Fruit fly (Drosophila melanogaster) whole organism, embryonic: ENCODE measurements around the gene Eato.

ENCODE experiments used
- Bteb2 ChIP-seq: fragments of 200-800 bp; sonication (Bioruptor generic); optimal IDR thresholded peaks from 2 replicates; lab custom pipeline; 2016; ENCODE audit warnings: missing biosample characterization, missing genetic modification characterization
- CG10321 ChIP-seq: fragments of 200-800 bp; sonication (Bioruptor generic); IDR thresholded peaks from 2 replicates; pipeline ENCODE4 v1.3.6; 2022; ENCODE audit warnings: missing biosample characterization, missing genetic modification characterization
- CG10462 ChIP-seq: fragments of 200-800 bp; sonication (Bioruptor generic); optimal IDR thresholded peaks from 2 replicates; lab custom pipeline; 2016; ENCODE audit warnings: missing biosample characterization, missing genetic modification characterization
- CG10979 ChIP-seq: fragments of 200-800 bp; sonication (Bioruptor generic); optimal IDR thresholded peaks from 2 replicates; lab custom pipeline; 2018; ENCODE audit warnings: missing biosample characterization, mild to moderate bottlenecking, missing genetic modification characterization, moderate library complexity
- CG12236 ChIP-seq: fragments of 200-800 bp; sonication (Bioruptor generic); optimal IDR thresholded peaks from 2 replicates; lab custom pipeline; 2016; ENCODE audit warnings: missing biosample characterization, missing genetic modification characterization
- CG12391 ChIP-seq: fragments of 200-800 bp; sonication (Bioruptor generic); optimal IDR thresholded peaks from 3 replicates; lab custom pipeline; 2018; ENCODE audit warnings: missing biosample characterization, mild to moderate bottlenecking, missing genetic modification characterization, moderate library complexity
- CG13424 ChIP-seq: fragments of 200-800 bp; sonication (Bioruptor generic); optimal IDR thresholded peaks from 2 replicates; lab custom pipeline; 2019; ENCODE audit warnings: missing biosample characterization, mild to moderate bottlenecking, missing genetic modification characterization, moderate library complexity
- CG15479 ChIP-seq: fragments of 200-800 bp; sonication (Bioruptor generic); optimal IDR thresholded peaks from 3 replicates; lab custom pipeline; 2019; ENCODE audit warnings: missing biosample characterization, mild to moderate bottlenecking, missing genetic modification characterization, moderate library complexity
- CG17385 ChIP-seq: fragments of 200-800 bp; sonication (Bioruptor generic); optimal IDR thresholded peaks from 3 replicates; lab custom pipeline; 2018; ENCODE audit warnings: missing biosample characterization, mild to moderate bottlenecking, missing genetic modification characterization
- CG3065 ChIP-seq: fragments of 200-800 bp; sonication (Bioruptor generic); optimal IDR thresholded peaks from 2 replicates; lab custom pipeline; 2016; ENCODE audit warnings: missing biosample characterization, missing genetic modification characterization
- CG32767 ChIP-seq: fragments of 200-800 bp; sonication (Bioruptor generic); IDR thresholded peaks from 2 replicates; pipeline ENCODE4 v1.3.6; 2022; ENCODE audit warnings: missing biosample characterization, missing genetic modification characterization
- CG32772 ChIP-seq: fragments of 200-800 bp; sonication (Bioruptor generic); IDR thresholded peaks from 2 replicates; pipeline ENCODE4 v1.3.6; 2022; ENCODE audit warnings: missing biosample characterization, missing genetic modification characterization
- CG33557 ChIP-seq: fragments of 200-800 bp; sonication (Bioruptor generic); optimal IDR thresholded peaks from 2 replicates; lab custom pipeline; 2019; ENCODE audit warnings: missing biosample characterization, mild to moderate bottlenecking, missing genetic modification characterization, moderate library complexity
- CG42726 ChIP-seq: fragments of 200-800 bp; sonication (Bioruptor generic); IDR thresholded peaks from 2 replicates; pipeline ENCODE4 v1.3.6; 2022; ENCODE audit warnings: missing biosample characterization, missing genetic modification characterization; ENCODE audit not compliant: partially characterized antibody
- CG5245 ChIP-seq: fragments of 200-800 bp; sonication (Bioruptor generic); optimal IDR thresholded peaks from 3 replicates; lab custom pipeline; 2016; ENCODE audit warnings: missing biosample characterization, missing genetic modification characterization
- CG5953 ChIP-seq: fragments of 200-800 bp; sonication (Bioruptor generic); IDR thresholded peaks from 2 replicates; pipeline ENCODE4 v1.3.6; 2022; ENCODE audit warnings: missing biosample characterization, missing genetic modification characterization
- CG7839 ChIP-seq: fragments of 200-800 bp; sonication (Bioruptor generic); optimal IDR thresholded peaks from 3 replicates; lab custom pipeline; 2018; ENCODE audit warnings: missing biosample characterization, mild to moderate bottlenecking, missing genetic modification characterization, moderate library complexity
- CG7963 ChIP-seq: fragments of 200-800 bp; sonication (Bioruptor generic); IDR thresholded peaks from 3 replicates; pipeline ENCODE4 v1.3.6; 2022; ENCODE audit warnings: missing biosample characterization, missing genetic modification characterization; ENCODE audit not compliant: partially characterized antibody
- CG8089 ChIP-seq: fragments of 200-800 bp; sonication (Bioruptor generic); optimal IDR thresholded peaks from 3 replicates; lab custom pipeline; 2016; ENCODE audit warnings: missing biosample characterization, missing genetic modification characterization
- CG8478 ChIP-seq: fragments of >200 bp; optimal IDR thresholded peaks from 2 replicates; lab custom pipeline; 2018
- CTCF ChIP-seq: fragments of 200-800 bp; sonication (Bioruptor generic); optimal IDR thresholded peaks from 2 replicates; lab custom pipeline; 2017; ENCODE audit warnings: missing biosample characterization, mild to moderate bottlenecking, missing genetic modification characterization, moderate library complexity
- D19B ChIP-seq: fragments of 200-800 bp; sonication (Bioruptor generic); optimal IDR thresholded peaks from 2 replicates; lab custom pipeline; 2017; ENCODE audit warnings: missing biosample characterization, mild to moderate bottlenecking, missing genetic modification characterization
- Dp ChIP-seq: fragments of 200-800 bp; sonication (Bioruptor generic); optimal IDR thresholded peaks from 2 replicates; lab custom pipeline; 2018; ENCODE audit warnings: missing biosample characterization, mild to moderate bottlenecking, missing genetic modification characterization, moderate library complexity
- Dref ChIP-seq: fragments of 200-800 bp; sonication (Bioruptor generic); IDR thresholded peaks from 2 replicates; pipeline ENCODE4 v1.3.6; 2022; ENCODE audit warnings: missing biosample characterization, missing genetic modification characterization
- HLH3B ChIP-seq: fragments of 200-800 bp; sonication (Bioruptor generic); IDR thresholded peaks from 2 replicates; pipeline ENCODE4 v1.3.6; 2022; ENCODE audit warnings: missing biosample characterization, missing genetic modification characterization
- HmgZ ChIP-seq: fragments of 200-800 bp; sonication (Bioruptor generic); optimal IDR thresholded peaks from 2 replicates; lab custom pipeline; 2018; ENCODE audit warnings: missing biosample characterization, mild to moderate bottlenecking, missing genetic modification characterization
- Hr3 ChIP-seq: fragments of 200-800 bp; sonication (Bioruptor generic); optimal IDR thresholded peaks from 3 replicates; lab custom pipeline; 2016; ENCODE audit warnings: missing biosample characterization, missing genetic modification characterization
- MBD-R2 ChIP-seq: fragments of 200-800 bp; sonication (Bioruptor generic); IDR thresholded peaks from 2 replicates; pipeline ENCODE4 v1.3.6; 2022; ENCODE audit warnings: missing biosample characterization, missing genetic modification characterization
- Oli ChIP-seq: fragments of 200-800 bp; sonication (Bioruptor generic); optimal IDR thresholded peaks from 2 replicates; lab custom pipeline; 2018; ENCODE audit warnings: missing biosample characterization, mild to moderate bottlenecking, missing genetic modification characterization, moderate library complexity
- Optix ChIP-seq: fragments of 200-800 bp; sonication (Bioruptor generic); IDR thresholded peaks from 3 replicates; pipeline ENCODE4 v1.3.6; 2022; ENCODE audit warnings: missing biosample characterization, missing genetic modification characterization
- Usf ChIP-seq: fragments of 200-800 bp; sonication (Bioruptor generic); optimal IDR thresholded peaks from 2 replicates; lab custom pipeline; 2017; ENCODE audit warnings: missing genotype, missing biosample characterization, missing genetic modification characterization
- ash1 ChIP-seq: fragments of 200-800 bp; sonication (Bioruptor generic); optimal IDR thresholded peaks from 2 replicates; lab custom pipeline; 2018; ENCODE audit warnings: missing biosample characterization, mild to moderate bottlenecking, missing genetic modification characterization
- bbx ChIP-seq: fragments of 200-800 bp; sonication (Bioruptor generic); IDR thresholded peaks from 2 replicates; pipeline ENCODE4 v1.3.6; 2022; ENCODE audit warnings: missing biosample characterization, missing genetic modification characterization; ENCODE audit not compliant: partially characterized antibody
- chn ChIP-seq: fragments of 200-800 bp; sonication (Bioruptor generic); optimal IDR thresholded peaks from 2 replicates; lab custom pipeline; 2016; ENCODE audit warnings: missing biosample characterization, missing genetic modification characterization
- dati ChIP-seq: fragments of 200-800 bp; sonication (Bioruptor generic); IDR thresholded peaks from 2 replicates; pipeline ENCODE4 v1.3.6; 2022; ENCODE audit warnings: missing biosample characterization, missing genetic modification characterization
- eyg ChIP-seq: fragments of 200-800 bp; sonication (Bioruptor generic); optimal IDR thresholded peaks from 3 replicates; lab custom pipeline; 2016; ENCODE audit warnings: missing biosample characterization, missing genetic modification characterization
- fd102C ChIP-seq: fragments of 200-800 bp; sonication (Bioruptor generic); optimal IDR thresholded peaks from 2 replicates; lab custom pipeline; 2018; ENCODE audit warnings: missing biosample characterization, mild to moderate bottlenecking, missing genetic modification characterization, moderate library complexity
- gcm ChIP-seq: fragments of 200-800 bp; sonication (Bioruptor generic); optimal IDR thresholded peaks from 2 replicates; lab custom pipeline; 2019; ENCODE audit warnings: missing biosample characterization, mild to moderate bottlenecking, missing genetic modification characterization, moderate library complexity
- gsb-n ChIP-seq: fragments of 200-800 bp; sonication (Bioruptor generic); optimal IDR thresholded peaks from 3 replicates; lab custom pipeline; 2018; ENCODE audit warnings: missing biosample characterization, mild to moderate bottlenecking, missing genetic modification characterization
- hkb ChIP-seq, 2 experiments: fragments of 200-800 bp in 1 of 2; fragments of >200 bp in 1 of 2; sonication (Bioruptor generic) in 1 of 2; IDR thresholded peaks in 1 of 2; optimal IDR thresholded peaks in 1 of 2; 2 replicates each; pipeline versions ENCODE4 v1.3.6 to Lab custom; 2017 to 2022; ENCODE audit warnings: missing biosample characterization in 1 of 2, missing genetic modification characterization in 1 of 2
- klu ChIP-seq: fragments of 200-800 bp; sonication (Bioruptor generic); IDR thresholded peaks from 2 replicates; pipeline ENCODE4 v1.3.6; 2022; ENCODE audit warnings: missing biosample characterization, missing genetic modification characterization
- lov ChIP-seq, 2 experiments: fragments of 200-800 bp in 1 of 2; fragments of >200 bp in 1 of 2; sonication (Bioruptor generic) in 1 of 2; IDR thresholded peaks in 1 of 2; optimal IDR thresholded peaks in 1 of 2; 2 replicates in 1 of 2; 3 replicates in 1 of 2; pipeline versions ENCODE4 v1.3.6 to Lab custom; 2017 to 2022; ENCODE audit warnings: missing biosample characterization in 1 of 2, missing genetic modification characterization in 1 of 2
- mirr ChIP-seq: fragments of 200-800 bp; sonication (Bioruptor generic); optimal IDR thresholded peaks from 3 replicates; lab custom pipeline; 2018; ENCODE audit warnings: missing biosample characterization, mild to moderate bottlenecking, missing genetic modification characterization
- onecut ChIP-seq: fragments of 200-800 bp; sonication (Bioruptor generic); IDR thresholded peaks from 2 replicates; pipeline ENCODE4 v1.3.6; 2022; ENCODE audit warnings: missing biosample characterization, missing genetic modification characterization
- row ChIP-seq: fragments of 200-800 bp; sonication (Bioruptor generic); IDR thresholded peaks from 3 replicates; pipeline ENCODE4 v1.3.6; 2022; ENCODE audit warnings: missing biosample characterization, missing genetic modification characterization
- sens-2 ChIP-seq: fragments of 200-800 bp; sonication (Bioruptor generic); IDR thresholded peaks from 2 replicates; pipeline ENCODE4 v1.3.6; 2022; ENCODE audit warnings: missing biosample characterization, missing genetic modification characterization
- seq ChIP-seq: fragments of 200-800 bp; sonication (Bioruptor generic); IDR thresholded peaks from 2 replicates; pipeline ENCODE4 v1.3.6; 2022; ENCODE audit warnings: missing biosample characterization, missing genetic modification characterization
- shn ChIP-seq: fragments of 200-800 bp; sonication (Bioruptor generic); optimal IDR thresholded peaks from 3 replicates; lab custom pipeline; 2016; ENCODE audit warnings: missing biosample characterization, missing genetic modification characterization
- stwl ChIP-seq: fragments of 200-800 bp; sonication (Bioruptor generic); optimal IDR thresholded peaks from 3 replicates; lab custom pipeline; 2018; ENCODE audit warnings: missing biosample characterization, mild to moderate bottlenecking, missing genetic modification characterization, moderate library complexity
- unpg ChIP-seq: fragments of 200-800 bp; sonication (Bioruptor generic); optimal IDR thresholded peaks from 3 replicates; lab custom pipeline; 2018; ENCODE audit warnings: missing biosample characterization, mild to moderate bottlenecking, missing genetic modification characterization, moderate library complexity

The Eato gene

dm6 chr2L:13838647-13839390 is 54.9 kb downstream of the Eato start (continued):
- TF ChIP-seq Usf (GFP tag; lab: Kevin White, UChicago) (no peak), CG8478 (lab: Kevin White, UChicago) (no peak), CG5953 (GFP tag; lab: Robert Waterston, UW) (no peak), CG10321 (GFP tag; lab: Robert Waterston, UW) (no peak), CG15479 (no peak), bbx (GFP tag; lab: Robert Waterston, UW) (no peak), eyg (no peak), shn (GFP tag; lab: Kevin White, UChicago) (no peak), gsb-n (peak; percentile 33), CG17385 (GFP tag; lab: Kevin White, UChicago) (no peak), Dref (no peak), MBD-R2 (no peak), lov (optimal IDR thresholded peaks at IDR 0.05; lab: Kevin White, UChicago) (no peak), lov (GFP tag; IDR thresholded peaks at IDR 0.05; lab: Robert Waterston, UW) (no peak), CG3065 (GFP tag; lab: Kevin White, UChicago) (no peak), CTCF (GFP tag; lab: Kevin White, UChicago) (no peak), seq (GFP tag; lab: Robert Waterston, UW) (no peak; the same call in 1 of the 2 replicates), chn (no peak), fd102C (GFP tag; lab: Kevin White, UChicago) (peak; percentile 46), Oli (tag; lab: Kevin White, UChicago) (peak; percentile 12), HLH3B (GFP tag; lab: Robert Waterston, UW) (peak; percentile 12; the same call in 1 of the 2 replicates), HmgZ (tag; lab: Kevin White, UChicago) (no peak), dati (no peak), D19B (GFP tag; lab: Kevin White, UChicago) (no peak), CG32772 (GFP tag; lab: Robert Waterston, UW) (no peak), CG10979 (tag; lab: Kevin White, UChicago) (no peak), stwl (tag; lab: Kevin White, UChicago) (no peak), CG8089 (GFP tag; lab: Kevin White, UChicago) (peak; percentile 9), CG32767 (no peak), mirr (peak; percentile 83), Dp (GFP tag; lab: Kevin White, UChicago) (no peak), Hr3 (GFP tag; lab: Kevin White, UChicago) (peak; percentile 27), unpg (GFP tag; lab: Kevin White, UChicago) (no peak), CG12236 (GFP tag; lab: Kevin White, UChicago) (no peak), klu (GFP tag; lab: Robert Waterston, UW) (no peak), ash1 (GFP tag; lab: Kevin White, UChicago) (no peak), Bteb2 (GFP tag; lab: Kevin White, UChicago) (no peak), row (GFP tag; lab: Robert Waterston, UW) (peak; percentile 53), CG10462 (GFP tag; lab: Kevin White, UChicago) (peak; percentile 2), CG5245 (GFP tag; lab: Kevin White, UChicago) (no peak), CG33557 (GFP tag; lab: Kevin White, UChicago) (no peak), CG12391 (no peak), CG7963 (no peak), onecut (GFP tag; lab: Robert Waterston, UW) (no peak), CG13424 (tag; lab: Kevin White, UChicago) (peak; percentile 22), CG7839 (peak; percentile 22), CG42726 (GFP tag; lab: Robert Waterston, UW) (no peak), hkb (optimal IDR thresholded peaks at IDR 0.05; lab: Kevin White, UChicago) (no peak), hkb (GFP tag; IDR thresholded peaks at IDR 0.05; lab: Robert Waterston, UW) (peak; percentile 34; the same call in 1 of the 2 replicates), sens-2 (GFP tag; lab: Robert Waterston, UW) (no peak), Optix (no peak), gcm (GFP tag; lab: Kevin White, UChicago) (no peak)
